Fruit fly (Drosophila melanogaster): ENCODE results near the gene CG6834.

CG6834 gene

DNA sequence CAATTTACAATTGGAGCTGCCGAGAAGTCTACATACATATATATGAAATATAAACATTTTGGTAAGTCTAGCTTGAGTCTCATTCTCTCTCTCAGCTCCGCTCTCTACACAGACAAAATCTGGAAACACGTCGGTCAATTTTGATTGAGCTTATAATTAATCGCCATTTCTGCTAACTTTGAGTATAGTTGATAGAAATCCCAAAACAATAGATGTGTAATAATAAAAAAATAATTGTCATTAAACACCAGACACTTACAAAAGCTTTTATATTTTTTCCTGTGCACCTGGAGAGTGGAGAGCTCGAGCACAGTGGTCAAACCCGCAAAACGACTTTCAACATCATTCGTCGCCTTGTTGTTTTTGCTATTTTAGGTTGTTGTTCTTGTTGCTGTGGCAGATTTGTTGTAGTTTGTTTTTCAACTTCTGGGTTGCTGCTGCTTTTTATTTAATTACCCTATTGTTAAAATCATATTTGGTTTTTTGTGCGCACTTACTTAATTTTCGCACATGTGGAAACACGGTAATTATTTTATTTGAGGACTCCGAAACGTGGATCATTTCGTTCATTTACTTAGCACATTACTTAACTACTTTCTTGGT lies 31.2 kb downstream of the CG6834 start (continued):
- TF ChIP-seq tgo (GFP tag; IDR thresholded peaks at IDR 0.05) (peak; percentile 96), pfk (GFP tag; optimal IDR thresholded peaks at IDR 0.05) (no peak), H2.0 (GFP tag; IDR thresholded peaks at IDR 0.05) (peak; percentile 97), sqz (GFP tag; optimal IDR thresholded peaks at IDR 0.05) (peak; percentile 86), Blimp-1 (GFP tag; optimal IDR thresholded peaks at IDR 0.05) (peak; percentile 95), z (GFP tag; IDR thresholded peaks at IDR 0.05) (peak; percentile 77), ftz-f1 (GFP tag; optimal IDR thresholded peaks at IDR 0.05) (peak; percentile 53), sob (GFP tag; IDR thresholded peaks at IDR 0.05) (peak; percentile 97), dan (GFP tag; IDR thresholded peaks at IDR 0.05) (peak; percentile 71; the same call in 1 of the 2 replicates), BtbVII (GFP tag; optimal IDR thresholded peaks at IDR 0.05) (peak; percentile 95), CG15011 (GFP tag; optimal IDR thresholded peaks at IDR 0.05) (peak; percentile 90), exex (tag; optimal IDR thresholded peaks at IDR 0.05) (peak; percentile 79), CG2678 (tag; optimal IDR thresholded peaks at IDR 0.05) (peak; percentile 98), Mes4 (GFP tag; optimal IDR thresholded peaks at IDR 0.05) (peak; percentile 87), CG17385 (GFP tag; optimal IDR thresholded peaks at IDR 0.05) (peak; percentile 94), vnd (GFP tag; IDR thresholded peaks at IDR 0.05; ENCODE audit: partially characterized antibody) (no peak), CG17829 (tag; optimal IDR thresholded peaks at IDR 0.05) (peak; percentile 96), CG12769 (tag; optimal IDR thresholded peaks at IDR 0.05) (peak; percentile 96), CG12942 (GFP tag; optimal IDR thresholded peaks at IDR 0.05) (peak; percentile 94), row (GFP tag; IDR thresholded peaks at IDR 0.05) (peak; percentile 97), CG16779 (GFP tag; IDR thresholded peaks at IDR 0.05) (peak; percentile 95), Oli (tag; optimal IDR thresholded peaks at IDR 0.05) (peak; percentile 96), CG17361 (GFP tag; IDR thresholded peaks at IDR 0.05) (peak; percentile 95), hb (GFP tag; IDR thresholded peaks at IDR 0.05; ENCODE audit: partially characterized antibody) (no peak), CG10959 (GFP tag; IDR thresholded peaks at IDR 0.05) (peak; percentile 90), Hsf (GFP tag; optimal IDR thresholded peaks at IDR 0.05) (peak; percentile 97), CG13775 (GFP tag; optimal IDR thresholded peaks at IDR 0.05) (peak; percentile 94), fd3F (GFP tag; optimal IDR thresholded peaks at IDR 0.05) (peak; percentile 96), CG13424 (tag; optimal IDR thresholded peaks at IDR 0.05) (peak; percentile 97), schlank (tag; optimal IDR thresholded peaks at IDR 0.05) (peak; percentile 94), CG17802 (tag; optimal IDR thresholded peaks at IDR 0.05) (peak; percentile 86), scrt (GFP tag; optimal IDR thresholded peaks at IDR 0.05) (peak; percentile 93), HLH3B (GFP tag; IDR thresholded peaks at IDR 0.05) (peak; percentile 96), CG3407 (GFP tag; optimal IDR thresholded peaks at IDR 0.05) (peak; percentile 94), CG10321 (GFP tag; IDR thresholded peaks at IDR 0.05) (peak; percentile 82)

DNA sequence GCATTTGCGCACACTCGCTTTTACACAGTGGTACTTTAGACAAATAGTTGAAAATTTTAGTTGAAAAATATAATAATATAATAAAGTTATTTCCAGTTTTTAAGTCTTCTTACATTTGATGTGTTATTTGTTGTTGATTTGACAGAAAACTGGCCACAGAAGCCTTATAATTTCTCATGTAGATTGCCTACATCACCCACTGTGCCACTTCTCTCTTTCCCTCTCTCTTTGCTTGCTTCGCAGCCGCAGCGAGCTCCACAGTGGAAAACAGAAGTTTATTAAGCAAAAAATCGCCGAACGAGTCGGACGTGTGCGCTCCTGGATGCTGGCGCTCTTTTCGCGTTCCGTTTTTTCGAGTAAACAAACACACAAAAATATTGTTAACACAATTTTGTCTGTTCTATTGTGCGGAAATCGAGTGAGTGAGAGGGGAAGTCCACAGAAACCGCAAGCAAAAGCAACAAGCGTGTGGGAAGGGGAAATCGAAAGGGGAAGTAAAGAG lies 32.0 kb downstream of the CG6834 start, which contains the start of gene CG42327:
CG42327 (plus strand) TSS at position 277 of the 502 bp plus-strand sequence.
- no peak for TF ChIP-seq CG8478 (optimal IDR thresholded peaks at IDR 0.05)
- peak; percentile 96 for TF ChIP-seq tgo (GFP tag; IDR thresholded peaks at IDR 0.05)
- peak; percentile 89 for TF ChIP-seq CG3163 (GFP tag; optimal IDR thresholded peaks at IDR 0.05)
- TF ChIP-seq CG4820 (GFP tag; optimal IDR thresholded peaks at IDR 0.05) = peak; percentile 92
- TF ChIP-seq CG42726 (GFP tag; IDR thresholded peaks at IDR 0.05; ENCODE audit: partially characterized antibody) = no peak; the same call in 1 of the 2 replicates
- peak; percentile 66; the same call in 1 of the 2 replicates for TF ChIP-seq rib (GFP tag; IDR thresholded peaks at IDR 0.05)
- TF ChIP-seq Bgb (GFP tag; IDR thresholded peaks at IDR 0.05; ENCODE audit: partially characterized antibody) = peak; percentile 50
- TF ChIP-seq CG18011 (GFP tag; optimal IDR thresholded peaks at IDR 0.05) = peak; percentile 76
- peak; percentile 96 for TF ChIP-seq ATbp (GFP tag; optimal IDR thresholded peaks at IDR 0.05)
- peak; percentile 86 for TF ChIP-seq CG7372 (GFP tag; IDR thresholded peaks at IDR 0.05)
- peak; percentile 87 for TF ChIP-seq al (GFP tag; IDR thresholded peaks at IDR 0.05)
- TF ChIP-seq B-H2 (GFP tag; optimal IDR thresholded peaks at IDR 0.05) = peak; percentile 32
- TF ChIP-seq sisA (GFP tag; IDR thresholded peaks at IDR 0.05) = peak; percentile 94
- TF ChIP-seq sug (tag; optimal IDR thresholded peaks at IDR 0.05) = peak; percentile 69
- TF ChIP-seq eyg (GFP tag; optimal IDR thresholded peaks at IDR 0.05) = peak; percentile 56
- TF ChIP-seq CG2889 (GFP tag; IDR thresholded peaks at IDR 0.05) = peak; percentile 88
- TF ChIP-seq CG10431 (GFP tag; optimal IDR thresholded peaks at IDR 0.05) = peak; percentile 81
